Fruit fly (Drosophila melanogaster) whole organism, embryonic: Measurements from ENCODE around the gene CG3505.
A peak's percentile ranks its signal among the peaks of the same experiment; 100 is the strongest.

ENCODE experiments used
- Atf3 ChIP-seq: fragments of 200-800 bp; sonication (Bioruptor generic); optimal IDR thresholded peaks from 3 replicates; lab custom pipeline; 2016; ENCODE audit warnings: missing biosample characterization, missing genetic modification characterization
- CG10147 ChIP-seq: fragments of 200-800 bp; sonication (Bioruptor generic); optimal IDR thresholded peaks from 2 replicates; lab custom pipeline; 2019; ENCODE audit warnings: missing biosample characterization, mild to moderate bottlenecking, missing genetic modification characterization, moderate library complexity
- CG1024 ChIP-seq: fragments of 200-800 bp; sonication (Bioruptor generic); IDR thresholded peaks from 2 replicates; pipeline ENCODE4 v1.3.6; 2022; ENCODE audit warnings: missing biosample characterization, missing genetic modification characterization
- CG10431 ChIP-seq: fragments of 200-800 bp; sonication (Bioruptor generic); optimal IDR thresholded peaks from 3 replicates; lab custom pipeline; 2018; ENCODE audit warnings: missing biosample characterization, mild to moderate bottlenecking, missing genetic modification characterization
- CG10565 ChIP-seq: fragments of 200-800 bp; sonication (Bioruptor generic); optimal IDR thresholded peaks from 3 replicates; lab custom pipeline; 2016; ENCODE audit warnings: missing biosample characterization, mild to moderate bottlenecking, missing genetic modification characterization
- CG11696 ChIP-seq: fragments of 200-800 bp; sonication (Bioruptor generic); IDR thresholded peaks from 2 replicates; pipeline ENCODE4 v1.3.6; 2022; ENCODE audit warnings: missing biosample characterization, missing genetic modification characterization
- CG1233 ChIP-seq: fragments of 200-800 bp; sonication (Bioruptor generic); optimal IDR thresholded peaks from 4 replicates; lab custom pipeline; 2018; ENCODE audit warnings: missing biosample characterization, mild to moderate bottlenecking, missing genetic modification characterization
- CG12391 ChIP-seq: fragments of 200-800 bp; sonication (Bioruptor generic); optimal IDR thresholded peaks from 3 replicates; lab custom pipeline; 2018; ENCODE audit warnings: missing biosample characterization, mild to moderate bottlenecking, missing genetic modification characterization, moderate library complexity
- CG13775 ChIP-seq: fragments of 200-800 bp; sonication (Bioruptor generic); optimal IDR thresholded peaks from 3 replicates; lab custom pipeline; 2017; ENCODE audit warnings: missing biosample characterization, mild to moderate bottlenecking, missing genetic modification characterization
- CG14667 ChIP-seq: fragments of 200-800 bp; sonication (Bioruptor generic); IDR thresholded peaks from 2 replicates; pipeline ENCODE4 v1.3.6; 2022; ENCODE audit warnings: missing biosample characterization, missing genetic modification characterization
- CG15479 ChIP-seq: fragments of 200-800 bp; sonication (Bioruptor generic); optimal IDR thresholded peaks from 3 replicates; lab custom pipeline; 2019; ENCODE audit warnings: missing biosample characterization, mild to moderate bottlenecking, missing genetic modification characterization, moderate library complexity
- CG15514 ChIP-seq: fragments of 200-800 bp; sonication (Bioruptor generic); optimal IDR thresholded peaks from 3 replicates; lab custom pipeline; 2017; ENCODE audit warnings: missing biosample characterization, missing genetic modification characterization, mild to moderate bottlenecking, moderate library complexity, missing genetic modification reagents
- CG17328 ChIP-seq: fragments of 200-800 bp; sonication (Bioruptor generic); IDR thresholded peaks from 2 replicates; pipeline ENCODE4 v1.3.6; 2022; ENCODE audit warnings: missing biosample characterization, missing genetic modification characterization
- CG18476 ChIP-seq: fragments of 200-800 bp; sonication (Bioruptor generic); optimal IDR thresholded peaks from 2 replicates; lab custom pipeline; 2016; ENCODE audit warnings: missing biosample characterization, mild to moderate bottlenecking, missing genetic modification characterization
- CG2712 ChIP-seq: fragments of 200-800 bp; optimal IDR thresholded peaks from 3 replicates; lab custom pipeline; 2019; ENCODE audit warnings: missing biosample characterization, mild to moderate bottlenecking, missing genetic modification characterization, moderate library complexity
- CG2875 ChIP-seq: fragments of 200-800 bp; sonication (Bioruptor generic); optimal IDR thresholded peaks from 2 replicates; lab custom pipeline; 2017; ENCODE audit warnings: missing biosample characterization, mild to moderate bottlenecking, missing genetic modification characterization, missing genetic modification reagents
- CG3407 ChIP-seq: fragments of 200-800 bp; sonication (Bioruptor generic); optimal IDR thresholded peaks from 2 replicates; lab custom pipeline; 2018; ENCODE audit warnings: missing biosample characterization, mild to moderate bottlenecking, missing genetic modification characterization
- CG34422 ChIP-seq: fragments of 200-800 bp; sonication (Bioruptor generic); IDR thresholded peaks from 3 replicates; pipeline ENCODE4 v1.3.6; 2022; ENCODE audit warnings: missing biosample characterization, missing genetic modification characterization
- CG4424 ChIP-seq: fragments of 200-800 bp; sonication (Bioruptor generic); optimal IDR thresholded peaks from 3 replicates; lab custom pipeline; 2016; ENCODE audit warnings: missing biosample characterization, missing genetic modification characterization
- CG4854 ChIP-seq: fragments of 200-800 bp; sonication (Bioruptor generic); optimal IDR thresholded peaks from 2 replicates; lab custom pipeline; 2016; ENCODE audit warnings: missing biosample characterization, missing genetic modification characterization, inconsistent platforms
- CG9817 ChIP-seq: fragments of 200-800 bp; sonication (Bioruptor generic); optimal IDR thresholded peaks from 2 replicates; lab custom pipeline; 2018; ENCODE audit warnings: missing biosample characterization, mild to moderate bottlenecking, missing genetic modification characterization, moderate library complexity
- Dek ChIP-seq: fragments of 200-800 bp; sonication (Bioruptor generic); optimal IDR thresholded peaks from 3 replicates; lab custom pipeline; 2019; ENCODE audit warnings: missing biosample characterization, mild to moderate bottlenecking, missing genetic modification characterization, moderate library complexity
- HmgZ ChIP-seq: fragments of 200-800 bp; sonication (Bioruptor generic); optimal IDR thresholded peaks from 2 replicates; lab custom pipeline; 2018; ENCODE audit warnings: missing biosample characterization, mild to moderate bottlenecking, missing genetic modification characterization
- Hmx ChIP-seq: fragments of 200-800 bp; sonication (Bioruptor generic); optimal IDR thresholded peaks from 2 replicates; lab custom pipeline; 2016; ENCODE audit warnings: missing biosample characterization, missing genetic modification characterization
- Myb ChIP-seq: fragments of 200-800 bp; sonication (Bioruptor generic); optimal IDR thresholded peaks from 2 replicates; lab custom pipeline; 2016; ENCODE audit warnings: missing biosample characterization, missing genetic modification characterization
- Nf-YB ChIP-seq: fragments of 200-800 bp; sonication (Bioruptor generic); optimal IDR thresholded peaks from 3 replicates; lab custom pipeline; 2019; ENCODE audit warnings: missing biosample characterization, mild to moderate bottlenecking, missing genetic modification characterization, moderate library complexity
- NfI ChIP-seq: fragments of 200-800 bp; sonication (Bioruptor generic); optimal IDR thresholded peaks from 3 replicates; lab custom pipeline; 2018; ENCODE audit warnings: missing biosample characterization, mild to moderate bottlenecking, missing genetic modification characterization, moderate library complexity
- Poxn ChIP-seq: fragments of 200-800 bp; sonication (Bioruptor generic); IDR thresholded peaks from 2 replicates; pipeline ENCODE4 v1.3.6; 2022; ENCODE audit warnings: missing biosample characterization, missing genetic modification characterization
- Trl ChIP-seq, 3 experiments: fragments of >200 bp in 2 of 3; fragments of 200-800 bp in 1 of 3; sonication (Bioruptor generic) in 1 of 3; optimal IDR thresholded peaks; 2 replicates in 1 of 3; 3 replicates in 2 of 3; lab custom pipeline; 2016 to 2017; ENCODE audit warnings: missing biosample characterization in 1 of 3, missing genetic modification characterization in 1 of 3
- ac ChIP-seq: fragments of 200-800 bp; sonication (Bioruptor generic); optimal IDR thresholded peaks from 3 replicates; lab custom pipeline; 2017; ENCODE audit warnings: missing biosample characterization, mild to moderate bottlenecking, missing genetic modification characterization
- bsh ChIP-seq, 2 experiments: fragments of 200-800 bp; sonication (Bioruptor generic); optimal IDR thresholded peaks; 2 replicates each; lab custom pipeline; 2017 to 2018; ENCODE audit warnings: mild to moderate bottlenecking in 2 of 2, missing biosample characterization in 2 of 2, missing genetic modification characterization in 2 of 2, moderate library complexity in 1 of 2
- chinmo ChIP-seq: fragments of 200-800 bp; sonication (Bioruptor generic); IDR thresholded peaks from 4 replicates; pipeline ENCODE4 v1.3.6; 2022; ENCODE audit warnings: missing biosample characterization, missing genetic modification characterization; ENCODE audit not compliant: partially characterized antibody
- chn ChIP-seq: fragments of 200-800 bp; sonication (Bioruptor generic); optimal IDR thresholded peaks from 2 replicates; lab custom pipeline; 2016; ENCODE audit warnings: missing biosample characterization, missing genetic modification characterization
- crol ChIP-seq: fragments of 200-800 bp; sonication (Bioruptor generic); IDR thresholded peaks from 2 replicates; pipeline ENCODE4 v1.3.6; 2022; ENCODE audit warnings: missing biosample characterization, missing genetic modification characterization
- crp ChIP-seq, 2 experiments: fragments of 200-800 bp; sonication (Bioruptor generic); optimal IDR thresholded peaks; 2 replicates in 1 of 2; 3 replicates in 1 of 2; lab custom pipeline; 2017; ENCODE audit warnings: missing biosample characterization in 2 of 2, missing genetic modification characterization in 2 of 2, mild to moderate bottlenecking in 1 of 2, moderate library complexity in 1 of 2
- ems ChIP-seq: fragments of 200-800 bp; sonication (Bioruptor generic); optimal IDR thresholded peaks from 3 replicates; lab custom pipeline; 2016; ENCODE audit warnings: missing biosample characterization, missing genetic modification characterization
- ewg ChIP-seq: fragments of 200-800 bp; sonication (Bioruptor generic); optimal IDR thresholded peaks from 3 replicates; lab custom pipeline; 2017; ENCODE audit warnings: mild to moderate bottlenecking, missing biosample characterization, missing genetic modification reagents, missing genetic modification characterization
- fd64A ChIP-seq: fragments of 200-800 bp; sonication (Bioruptor generic); optimal IDR thresholded peaks from 3 replicates; lab custom pipeline; 2018; ENCODE audit warnings: missing biosample characterization, mild to moderate bottlenecking, missing genetic modification characterization
- gem ChIP-seq: fragments of 200-800 bp; sonication (Bioruptor generic); optimal IDR thresholded peaks from 2 replicates; lab custom pipeline; 2019; ENCODE audit warnings: missing biosample characterization, mild to moderate bottlenecking, missing genetic modification characterization, moderate library complexity
- kni ChIP-seq: fragments of 200-800 bp; sonication (Bioruptor generic); optimal IDR thresholded peaks from 3 replicates; lab custom pipeline; 2017; ENCODE audit warnings: mild to moderate bottlenecking, missing biosample characterization, missing genetic modification reagents, missing genetic modification characterization
- lab ChIP-seq: fragments of 200-800 bp; sonication (Bioruptor generic); optimal IDR thresholded peaks from 3 replicates; lab custom pipeline; 2017; ENCODE audit warnings: missing biosample characterization, missing genetic modification characterization, mild to moderate bottlenecking, moderate library complexity, missing genetic modification reagents
- salm ChIP-seq: fragments of 200-800 bp; sonication (Bioruptor generic); optimal IDR thresholded peaks from 2 replicates; lab custom pipeline; 2018; ENCODE audit warnings: missing biosample characterization, mild to moderate bottlenecking, missing genetic modification characterization
- sd ChIP-seq: fragments of 200-800 bp; sonication (Bioruptor generic); optimal IDR thresholded peaks from 3 replicates; lab custom pipeline; 2018; ENCODE audit warnings: missing biosample characterization, mild to moderate bottlenecking, missing genetic modification characterization, moderate library complexity
- so ChIP-seq: fragments of 200-800 bp; sonication (Bioruptor generic); IDR thresholded peaks from 3 replicates; pipeline ENCODE4 v1.3.6; 2022; ENCODE audit warnings: missing biosample characterization, missing genetic modification characterization
- tap ChIP-seq: fragments of 200-800 bp; optimal IDR thresholded peaks from 3 replicates; lab custom pipeline; 2019; ENCODE audit warnings: missing biosample characterization, mild to moderate bottlenecking, missing genetic modification characterization, moderate library complexity
- tio ChIP-seq: fragments of 200-800 bp; sonication (Bioruptor generic); optimal IDR thresholded peaks from 2 replicates; lab custom pipeline; 2017; ENCODE audit warnings: missing biosample characterization, missing genetic modification characterization, inconsistent platforms
- twi ChIP-seq: fragments of 200-800 bp; optimal IDR thresholded peaks from 2 replicates; lab custom pipeline; 2019; ENCODE audit warnings: missing biosample characterization, mild to moderate bottlenecking, missing genetic modification characterization, moderate library complexity

The CG3505 gene

dm6 chr3R:14649307-14650239, 7.7 kb upstream of the CG3505 start (continued):
- TF ChIP-seq CG12391 = no peak
- TF ChIP-seq kni (GFP tag; lab: Kevin White, UChicago) = peak; percentile 47
- no peak for TF ChIP-seq Trl (optimal IDR thresholded peaks at IDR 0.05; lab: Kevin White, UChicago)
- TF ChIP-seq Trl (GFP tag; optimal IDR thresholded peaks at IDR 0.05; lab: Kevin White, UChicago) = no peak
- TF ChIP-seq CG10431 = no peak
- TF ChIP-seq CG1233 = no peak
- TF ChIP-seq CG4424 (GFP tag; lab: Kevin White, UChicago) = peak; percentile 8
- no peak for TF ChIP-seq CG1024 (GFP tag; lab: Robert Waterston, UW)
- peak; percentile 51 for TF ChIP-seq Hmx
- TF ChIP-seq crp (GFP tag; optimal IDR thresholded peaks at IDR 0.05; lab: Kevin White, UChicago) = no peak
- no peak for TF ChIP-seq HmgZ (tag; lab: Kevin White, UChicago)
- peak; percentile 10 for TF ChIP-seq CG10147 (GFP tag; lab: Kevin White, UChicago)
- peak; percentile 23 for TF ChIP-seq ewg (GFP tag; lab: Kevin White, UChicago)
- no peak for TF ChIP-seq CG9817 (tag; lab: Kevin White, UChicago)
- no peak for TF ChIP-seq CG15514 (GFP tag; lab: Kevin White, UChicago)
- peak; percentile 71; the same call in 1 of the 2 replicates for TF ChIP-seq CG11696 (GFP tag; lab: Robert Waterston, UW)
- TF ChIP-seq CG10565 (GFP tag; lab: Kevin White, UChicago) = no peak
- TF ChIP-seq gem = peak; percentile 21
- peak; percentile 87 for TF ChIP-seq crol (GFP tag; lab: Robert Waterston, UW)
- TF ChIP-seq CG2712 (tag; lab: Kevin White, UChicago) = peak; percentile 16
- TF ChIP-seq twi (tag; lab: Kevin White, UChicago) = no peak
- TF ChIP-seq Myb (GFP tag; lab: Kevin White, UChicago) = no peak
- TF ChIP-seq CG34422 (GFP tag; lab: Robert Waterston, UW) = no peak
- no peak for TF ChIP-seq chn (GFP tag; lab: Kevin White, UChicago)
- no peak for TF ChIP-seq so (GFP tag; lab: Robert Waterston, UW)
- TF ChIP-seq CG4854 = no peak
- TF ChIP-seq CG14667 (GFP tag; lab: Robert Waterston, UW) = no peak
- no peak for TF ChIP-seq tio (GFP tag; lab: Kevin White, UChicago)
- no peak for TF ChIP-seq tap (tag; lab: Kevin White, UChicago)
- peak; percentile 18 for TF ChIP-seq Dek (tag; lab: Kevin White, UChicago)
- TF ChIP-seq CG17328 (GFP tag; lab: Robert Waterston, UW) = 0 out of 2 replicates have a peak, but pooled peaks have one; percentile 7
- TF ChIP-seq salm (tag; lab: Kevin White, UChicago) = no peak
- no peak for TF ChIP-seq Atf3 (GFP tag; lab: Kevin White, UChicago)
- TF ChIP-seq bsh (GFP tag; optimal IDR thresholded peaks at IDR 0.05; lab: Kevin White, UChicago) = peak in 1 of 2 experiments; percentile 60
- peak; percentile 11 for TF ChIP-seq CG13775 (GFP tag; lab: Kevin White, UChicago)
- peak; percentile 9 for TF ChIP-seq fd64A (GFP tag; lab: Kevin White, UChicago)
- peak; percentile 12 for TF ChIP-seq CG18476 (GFP tag; lab: Kevin White, UChicago)
- TF ChIP-seq NfI (GFP tag; lab: Kevin White, UChicago) = no peak
- TF ChIP-seq sd (tag; lab: Kevin White, UChicago) = no peak
- TF ChIP-seq CG2875 (GFP tag; lab: Kevin White, UChicago) = peak; percentile 11
- peak; percentile 26 for TF ChIP-seq CG15479 (GFP tag; lab: Kevin White, UChicago)
- TF ChIP-seq Nf-YB = no peak
- TF ChIP-seq lab (GFP tag; lab: Kevin White, UChicago) = no peak
- no peak for TF ChIP-seq ems
- TF ChIP-seq ac (GFP tag; lab: Kevin White, UChicago) = no peak
- TF ChIP-seq CG3407 (GFP tag; lab: Kevin White, UChicago) = no peak
- TF ChIP-seq chinmo (GFP tag; lab: Robert Waterston, UW) = 0 out of 4 replicates have a peak, but pooled peaks have one; percentile 9
- TF ChIP-seq Poxn (GFP tag; lab: Robert Waterston, UW) = no peak
